Fruit fly (Drosophila melanogaster): ENCODE measurements around the gene sau.

Gene sau

DNA sequence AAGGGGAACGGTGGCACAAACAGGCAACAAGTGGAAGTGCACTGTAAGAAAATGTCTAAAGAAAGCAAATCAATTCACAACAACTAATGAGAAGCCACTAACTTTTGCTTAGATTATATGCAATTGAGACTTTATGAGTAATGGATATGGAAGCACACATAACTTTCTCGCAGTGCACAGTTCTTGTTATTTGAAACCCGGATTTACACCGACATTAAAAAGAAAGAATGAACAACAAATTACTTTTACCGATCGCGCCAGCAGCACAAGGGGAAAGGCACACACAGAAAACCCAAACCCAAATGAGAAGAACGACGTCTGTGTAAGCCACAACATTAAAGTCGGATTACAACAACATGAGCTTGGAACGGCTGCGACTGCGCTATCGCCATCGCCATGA is 37.0 kb upstream of the sau start:
- TF ChIP-seq N (GFP tag; optimal IDR thresholded peaks at IDR 0.05) (no peak), foxo (GFP tag; optimal IDR thresholded peaks at IDR 0.05) (peak in 1 of 2 experiments; percentile 73), CrebA (GFP tag; optimal IDR thresholded peaks at IDR 0.05; ENCODE audit: borderline replicate concordance) (no peak), CG9705 (GFP tag; optimal IDR thresholded peaks at IDR 0.05) (no peak), jim (GFP tag; optimal IDR thresholded peaks at IDR 0.05) (no peak), brk (GFP tag; optimal IDR thresholded peaks at IDR 0.05) (no peak), usp (GFP tag; optimal IDR thresholded peaks at IDR 0.05) (no peak), Rel (GFP tag; optimal IDR thresholded peaks at IDR 0.05) (no peak), Rel (tag; optimal IDR thresholded peaks at IDR 0.05) (no peak), ey (GFP tag; optimal IDR thresholded peaks at IDR 0.05) (peak; percentile 64), br (GFP tag; optimal IDR thresholded peaks at IDR 0.05) (peak; percentile 65), Hnf4 (GFP tag; optimal IDR thresholded peaks at IDR 0.05) (peak; percentile 45), rgr (GFP tag; optimal IDR thresholded peaks at IDR 0.05) (peak; percentile 62), dsf (GFP tag; optimal IDR thresholded peaks at IDR 0.05; ENCODE audit: borderline replicate concordance) (no peak), dl (GFP tag; optimal IDR thresholded peaks at IDR 0.05; ENCODE audit: insufficient read depth in 1 of 2, partially characterized antibody in 2 of 2) (no peak), sv (GFP tag; optimal IDR thresholded peaks at IDR 0.05) (no peak), dmrt93B (GFP tag; optimal IDR thresholded peaks at IDR 0.05) (peak; percentile 48), Vsx2 (GFP tag; optimal IDR thresholded peaks at IDR 0.05; ENCODE audit: partially characterized antibody) (no peak), OdsH (GFP tag; optimal IDR thresholded peaks at IDR 0.05) (peak; percentile 62), Hr78 (GFP tag; optimal IDR thresholded peaks at IDR 0.05) (no peak), woc (GFP tag; optimal IDR thresholded peaks at IDR 0.05) (peak; percentile 32), h (GFP tag; optimal IDR thresholded peaks at IDR 0.05) (peak; percentile 75), Sp1 (GFP tag; optimal IDR thresholded peaks at IDR 0.05) (peak; percentile 41), Mio (GFP tag; optimal IDR thresholded peaks at IDR 0.05) (no peak), Dfd (GFP tag; optimal IDR thresholded peaks at IDR 0.05) (no peak), Jra (GFP tag; optimal IDR thresholded peaks at IDR 0.05) (no peak), CG32264 (GFP tag; optimal IDR thresholded peaks at IDR 0.05) (peak; percentile 37), HLH106 (tag; optimal IDR thresholded peaks at IDR 0.05) (peak; percentile 70), psq (GFP tag; optimal IDR thresholded peaks at IDR 0.05) (peak; percentile 59), fru (GFP tag; optimal IDR thresholded peaks at IDR 0.05) (peak; percentile 77)

DNA sequence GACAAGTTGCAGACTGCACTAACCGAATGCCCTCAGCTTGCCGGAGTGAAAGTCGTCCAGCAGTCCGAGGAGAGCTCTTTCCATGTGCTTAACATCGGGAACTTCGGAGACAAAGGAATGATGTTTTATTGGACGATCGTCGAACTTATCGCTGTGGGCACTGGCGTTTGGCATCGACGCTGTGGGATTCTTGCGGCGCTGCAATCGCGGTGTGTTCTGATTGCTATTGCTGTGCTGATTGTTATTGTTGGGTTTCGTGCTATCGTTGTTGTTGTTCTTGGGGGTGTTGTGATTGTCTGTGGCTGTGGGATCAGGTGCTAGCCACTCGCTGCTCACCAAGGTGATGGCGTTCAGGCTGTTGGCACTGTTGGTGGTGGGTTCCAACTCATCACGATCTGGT is 35.5 kb upstream of the sau start:
- TF ChIP-seq Dfd (GFP tag; optimal IDR thresholded peaks at IDR 0.05) = no peak
- TF ChIP-seq psq (GFP tag; optimal IDR thresholded peaks at IDR 0.05) = no peak
- TF ChIP-seq dl (GFP tag; optimal IDR thresholded peaks at IDR 0.05; ENCODE audit: insufficient read depth in 1 of 2, partially characterized antibody in 2 of 2) = no peak
- no peak for TF ChIP-seq OdsH (GFP tag; optimal IDR thresholded peaks at IDR 0.05)
- TF ChIP-seq h (GFP tag; optimal IDR thresholded peaks at IDR 0.05) = peak; percentile 18
- no peak for TF ChIP-seq Hnf4 (GFP tag; optimal IDR thresholded peaks at IDR 0.05)
- TF ChIP-seq Rel (GFP tag; optimal IDR thresholded peaks at IDR 0.05) = no peak
- TF ChIP-seq Rel (tag; optimal IDR thresholded peaks at IDR 0.05) = peak; percentile 87
- TF ChIP-seq sage (GFP tag; optimal IDR thresholded peaks at IDR 0.05) = no peak
- TF ChIP-seq rgr (GFP tag; optimal IDR thresholded peaks at IDR 0.05) = peak; percentile 11
- TF ChIP-seq Sp1 (GFP tag; optimal IDR thresholded peaks at IDR 0.05) = no peak

DNA sequence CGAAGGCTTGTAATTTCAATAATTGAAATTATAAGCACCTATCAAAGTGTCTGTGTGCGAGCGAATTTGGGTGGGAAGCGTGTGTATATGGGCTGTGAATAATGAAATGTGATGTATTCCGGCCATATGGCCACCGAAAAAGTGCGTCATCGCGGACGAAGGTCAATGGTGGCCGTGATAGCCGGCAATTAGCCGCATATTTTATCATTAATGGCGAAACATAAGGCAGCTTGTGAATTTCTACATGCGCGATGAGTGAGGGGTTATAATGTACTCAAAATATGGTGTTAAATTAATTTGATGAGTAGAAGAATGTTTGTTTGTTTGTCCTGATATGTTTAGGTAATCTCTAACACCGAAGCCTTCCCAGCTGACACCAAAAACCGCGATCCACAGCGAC is 34.7 kb upstream of the sau start:
- no peak for TF ChIP-seq foxo (GFP tag; optimal IDR thresholded peaks at IDR 0.05)
- TF ChIP-seq CG32264 (GFP tag; optimal IDR thresholded peaks at IDR 0.05) = no peak
- no peak for TF ChIP-seq h (GFP tag; optimal IDR thresholded peaks at IDR 0.05)
- TF ChIP-seq Hr78 (GFP tag; optimal IDR thresholded peaks at IDR 0.05) = no peak
- TF ChIP-seq Hnf4 (GFP tag; optimal IDR thresholded peaks at IDR 0.05) = no peak
- no peak for TF ChIP-seq Myc (optimal IDR thresholded peaks at IDR 0.05)
- no peak for TF ChIP-seq N (GFP tag; optimal IDR thresholded peaks at IDR 0.05)

DNA sequence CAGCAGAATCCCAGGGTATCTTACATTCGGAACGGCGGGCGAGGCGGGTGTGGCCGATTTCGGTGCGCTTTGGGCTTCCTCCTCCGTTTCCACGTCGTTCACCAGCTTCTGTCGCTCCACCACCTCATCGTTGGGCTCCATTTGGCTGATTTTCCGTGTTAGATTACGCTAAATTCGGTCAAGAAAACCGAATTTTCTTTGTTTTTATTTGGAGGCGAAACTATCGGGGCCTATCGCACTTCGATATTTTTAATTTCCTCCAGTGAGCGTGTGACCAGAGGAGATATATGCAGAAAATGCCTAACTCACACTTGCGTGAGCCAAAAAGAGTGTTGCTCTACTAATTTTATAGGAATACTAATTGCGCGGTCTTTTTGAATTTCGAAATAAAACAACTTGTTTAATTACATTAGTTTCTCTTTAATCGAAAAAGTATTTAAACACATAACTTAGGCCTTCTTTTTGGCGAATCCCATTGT is 34.0 kb upstream of the sau start, which contains the start of gene CG10874:
CG10874 (minus strand) TSS at position 264 of the 479 bp plus-strand sequence.
- peak; percentile 89 for TF ChIP-seq Dif (GFP tag; optimal IDR thresholded peaks at IDR 0.05; ENCODE audit: partially characterized antibody)
- TF ChIP-seq Vsx2 (GFP tag; optimal IDR thresholded peaks at IDR 0.05; ENCODE audit: partially characterized antibody) = peak; percentile 98
- no peak for TF ChIP-seq N (GFP tag; optimal IDR thresholded peaks at IDR 0.05)
- peak in 1 of 2 experiments; percentile 58 for TF ChIP-seq dl (GFP tag; optimal IDR thresholded peaks at IDR 0.05; ENCODE audit: insufficient read depth in 1 of 2, partially characterized antibody in 2 of 2)
- no peak for TF ChIP-seq CrebA (GFP tag; optimal IDR thresholded peaks at IDR 0.05; ENCODE audit: borderline replicate concordance)
- no peak for TF ChIP-seq Rel (GFP tag; optimal IDR thresholded peaks at IDR 0.05)
- peak; percentile 30 for TF ChIP-seq Rel (tag; optimal IDR thresholded peaks at IDR 0.05)
- TF ChIP-seq sage (GFP tag; optimal IDR thresholded peaks at IDR 0.05) = no peak
- no peak for TF ChIP-seq brk (GFP tag; optimal IDR thresholded peaks at IDR 0.05)
- no peak for TF ChIP-seq Hr83 (GFP tag; optimal IDR thresholded peaks at IDR 0.05; ENCODE audit: poor library complexity, severe bottlenecking)

Measured in whole organism, wandering third instar larva.